Fruit fly (Drosophila melanogaster) S2 (cell line): ENCODE data around the gene CG6696.

ENCODE experiments used
- CG8478 ChIP-seq: fragments of >200 bp; optimal IDR thresholded peaks from 2 replicates; lab custom pipeline; 2018
- CTCF ChIP-seq, 2 experiments: fragments of >200 bp; optimal IDR thresholded peaks; 2 replicates each; lab custom pipeline; 2018

CG6696 gene

DNA sequence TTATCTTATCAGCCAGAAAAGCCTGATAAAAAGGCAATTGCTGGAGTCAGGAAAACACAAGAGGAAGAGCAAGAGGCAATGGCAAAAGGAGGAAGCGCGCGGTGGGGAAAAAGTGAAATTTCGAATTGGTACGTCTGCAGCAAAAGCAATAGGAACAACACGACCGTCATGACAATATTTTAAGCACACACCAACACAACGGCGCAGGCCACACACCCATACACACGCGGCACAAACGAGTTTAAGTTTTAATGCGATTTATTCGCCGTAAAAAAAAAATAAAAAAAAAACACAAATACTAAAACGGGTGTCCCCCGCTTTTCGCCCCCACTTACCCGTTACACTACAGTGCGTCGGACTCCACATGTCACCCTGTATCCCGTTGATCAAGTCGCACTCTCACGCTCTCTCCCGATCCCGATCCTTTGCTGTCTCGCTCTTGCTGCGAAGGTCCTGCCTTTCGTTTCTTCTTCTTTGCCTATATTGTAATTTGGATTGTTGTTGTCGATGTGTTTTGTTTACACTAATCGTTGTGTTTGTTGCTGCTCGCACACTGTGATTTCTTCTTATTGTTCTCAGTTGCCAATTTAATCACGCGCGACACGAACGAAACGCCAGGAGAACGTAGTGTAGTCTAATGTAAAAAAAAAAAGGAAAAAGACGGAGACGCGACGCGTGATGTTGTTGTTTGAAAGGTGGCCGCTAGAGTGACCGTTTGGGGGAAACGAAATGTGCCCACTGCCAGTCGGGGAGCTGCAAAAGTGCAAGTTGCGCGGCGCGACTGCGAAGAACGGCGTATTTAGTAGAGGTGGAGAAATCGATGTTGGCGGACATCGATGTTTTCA is 14.9 kb downstream of the CG6696 start, which contains the start of gene Rip11:
Rip11 (minus strand) TSS at position 794 of the 845 bp plus-strand sequence.
- TF ChIP-seq CG8478 (lab: Kevin White, UChicago) (no peak), CTCF (optimal IDR thresholded peaks at IDR 0.05; lab: Kevin White, UChicago) (peak in 1 of 2 experiments; percentile 4)

DNA sequence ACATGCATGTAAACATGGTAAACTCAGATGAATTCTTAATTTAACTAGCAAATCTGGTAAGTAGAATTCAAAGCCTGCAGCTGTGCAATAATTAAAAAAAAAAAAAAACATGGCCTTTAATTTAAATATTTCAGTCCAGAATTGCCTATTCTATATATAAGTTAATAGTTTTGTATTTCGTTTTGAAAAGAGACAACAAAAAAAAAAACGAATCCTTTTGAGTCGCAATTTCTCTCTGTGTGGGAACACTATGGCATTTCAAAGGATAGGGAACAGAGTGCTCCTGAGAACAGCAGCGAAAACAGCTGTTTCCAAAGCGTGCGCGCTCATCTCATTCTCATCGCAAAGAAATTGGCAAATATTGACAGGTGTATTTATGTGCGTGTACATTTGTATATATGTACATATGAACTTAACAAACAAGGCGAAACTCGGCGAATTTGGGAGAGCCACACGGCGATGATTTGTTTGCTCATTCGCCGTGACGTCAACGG is 16.2 kb downstream of the CG6696 start:
- TF ChIP-seq CG8478 (lab: Kevin White, UChicago) (no peak), CTCF (optimal IDR thresholded peaks at IDR 0.05; lab: Kevin White, UChicago) (no peak)

DNA sequence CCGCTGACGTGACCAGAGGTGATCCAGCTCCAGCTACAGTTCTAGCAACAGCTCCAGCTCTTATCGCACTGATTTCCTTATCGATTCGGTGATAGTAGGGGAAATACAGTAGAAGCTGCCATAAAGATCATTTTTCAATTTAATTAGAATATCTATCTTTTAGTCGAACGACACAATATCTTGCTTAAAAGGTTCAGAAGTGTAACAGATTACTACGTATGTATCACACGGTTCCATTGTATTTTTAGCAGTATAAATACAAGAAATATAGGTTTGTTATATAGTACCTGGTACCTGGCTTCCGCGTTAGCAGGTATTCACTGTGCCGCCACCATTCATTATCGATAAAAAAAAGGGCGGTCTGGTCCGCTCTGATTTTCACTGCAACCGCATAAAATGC is 17.1 kb downstream of the CG6696 start:
- no peak for TF ChIP-seq CG8478 (lab: Kevin White, UChicago)
- TF ChIP-seq CTCF (optimal IDR thresholded peaks at IDR 0.05; lab: Kevin White, UChicago) = no peak

DNA sequence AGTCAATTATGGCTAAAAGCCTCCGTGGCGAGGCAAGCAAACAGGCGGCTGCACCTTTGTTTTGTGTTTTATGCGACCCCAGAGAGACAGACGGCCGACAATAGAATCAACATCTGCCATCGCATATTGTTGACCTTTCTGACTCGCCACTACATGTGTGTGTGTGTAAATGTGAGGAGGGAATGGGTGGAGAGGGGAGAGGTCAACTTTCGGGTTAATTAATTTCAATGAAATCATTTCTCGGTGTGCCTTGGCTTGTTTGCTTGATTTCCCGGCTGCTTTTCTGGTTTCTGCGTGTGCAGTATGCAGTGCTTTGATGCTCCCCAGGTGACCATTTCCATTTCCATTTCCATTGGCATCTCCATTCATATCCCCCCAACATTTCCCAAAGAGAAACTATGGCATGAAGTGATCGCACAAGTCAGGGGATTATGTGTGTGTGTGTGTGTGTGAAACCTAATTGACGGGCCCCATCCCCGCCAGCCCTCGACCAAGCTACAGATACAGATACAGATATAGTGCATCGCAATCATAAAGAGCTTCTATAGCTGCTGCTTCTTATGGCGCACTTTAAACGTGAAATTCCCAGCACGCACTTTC is 18.8 kb downstream of the CG6696 start:
- TF ChIP-seq CTCF (optimal IDR thresholded peaks at IDR 0.05; lab: Kevin White, UChicago) (no peak), CG8478 (lab: Kevin White, UChicago) (no peak)

DNA sequence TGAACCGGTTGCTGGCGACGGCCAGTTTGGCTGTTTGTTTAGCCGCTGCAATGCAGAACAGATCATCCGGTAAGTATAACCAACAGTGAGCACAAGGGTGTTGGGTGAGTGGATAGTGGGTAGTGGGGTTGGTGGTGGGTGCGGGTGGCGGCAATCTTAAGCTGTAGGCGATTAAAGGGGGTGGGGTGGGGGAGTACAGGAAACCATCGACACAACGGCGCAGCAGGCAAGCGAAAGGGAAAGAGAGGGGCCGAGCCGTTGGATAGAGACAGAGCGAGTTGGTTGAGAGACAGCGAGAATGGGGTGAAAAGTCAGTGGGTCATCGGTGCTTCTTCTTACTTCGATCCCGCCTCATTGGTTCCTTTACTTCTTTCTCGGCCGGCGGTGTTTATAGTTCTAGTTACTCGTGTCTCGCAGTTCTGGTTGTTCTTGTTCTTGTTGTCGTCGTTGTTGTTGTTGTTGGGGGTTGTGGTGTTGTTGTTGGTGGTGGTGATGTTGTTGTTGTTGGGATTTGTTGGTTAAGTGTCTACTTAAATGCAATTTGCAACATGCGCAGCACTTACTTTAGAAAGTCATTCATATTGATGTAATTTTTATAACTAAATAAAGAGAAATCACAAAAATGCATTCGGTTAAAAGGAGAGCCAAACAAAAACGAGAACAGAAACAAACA is 25.5 kb downstream of the CG6696 start:
- TF ChIP-seq CG8478 (lab: Kevin White, UChicago) (no peak), CTCF (optimal IDR thresholded peaks at IDR 0.05; lab: Kevin White, UChicago) (no peak)

DNA sequence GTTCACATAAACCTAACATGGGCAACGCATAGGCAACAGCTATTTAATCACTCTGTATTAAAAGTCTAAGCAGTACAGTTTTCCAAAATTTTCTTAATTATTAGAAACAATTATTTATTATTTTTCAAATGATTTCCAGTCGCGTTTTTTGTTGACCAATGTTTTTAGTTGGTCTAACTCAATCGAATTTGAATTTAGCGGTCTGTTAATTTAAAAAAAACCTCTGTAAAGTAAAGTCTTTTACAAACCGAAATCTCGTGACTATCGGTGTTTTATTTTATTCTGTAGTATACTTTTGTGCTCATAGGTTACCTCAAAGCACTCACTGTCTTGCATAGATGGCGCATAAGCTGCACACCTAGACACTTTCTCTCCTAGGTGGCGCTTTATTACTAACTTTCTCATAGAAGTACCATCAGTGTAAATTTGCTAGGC is 26.8 kb downstream of the CG6696 start:
- TF ChIP-seq CG8478 (lab: Kevin White, UChicago) (no peak), CTCF (optimal IDR thresholded peaks at IDR 0.05; lab: Kevin White, UChicago) (peak; percentile 94 to 97)

DNA sequence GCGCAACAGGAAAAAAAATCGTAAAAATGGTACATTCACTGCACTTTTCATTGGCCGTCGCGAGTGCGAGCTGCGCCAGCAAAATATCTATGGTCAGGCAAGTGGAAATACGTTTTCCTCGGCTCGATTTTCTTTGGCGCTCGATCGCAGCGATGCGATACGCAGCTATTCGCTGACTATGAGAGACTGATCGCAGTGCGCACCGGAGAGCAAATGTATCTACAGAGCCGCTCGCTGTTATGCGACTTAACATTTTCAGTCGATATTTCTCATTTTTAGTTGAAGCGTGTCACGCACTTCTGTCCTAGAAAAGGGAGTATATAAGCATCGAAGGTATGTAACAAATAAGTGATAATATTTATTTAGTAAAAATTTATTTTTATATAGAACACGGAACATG is 27.2 kb downstream of the CG6696 start, which contains the start of gene wgn:
wgn (minus strand) TSS at position 193 of the 400 bp plus-strand sequence.
- no peak for TF ChIP-seq CG8478 (lab: Kevin White, UChicago)
- TF ChIP-seq CTCF (optimal IDR thresholded peaks at IDR 0.05; lab: Kevin White, UChicago) = no peak

DNA sequence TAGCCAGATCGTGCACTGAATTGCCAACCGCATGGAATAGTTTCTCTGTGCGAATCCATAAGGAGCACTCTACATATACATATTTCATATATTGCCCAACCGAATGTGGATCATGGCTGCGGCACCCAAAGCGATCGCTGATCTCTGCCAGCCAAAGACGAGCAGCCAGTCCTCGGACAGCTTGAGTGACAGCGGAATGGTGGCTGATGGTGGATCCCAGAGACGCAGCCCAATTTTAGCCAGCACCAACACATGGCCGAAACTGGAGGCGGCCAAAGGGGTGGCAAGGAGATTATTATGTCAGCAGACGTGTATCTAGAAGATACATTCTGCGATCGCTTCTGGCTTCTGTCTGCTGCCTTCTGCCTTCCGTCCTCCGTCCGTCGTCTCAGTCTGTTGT is 31.0 kb downstream of the CG6696 start:
- TF ChIP-seq CG8478 (lab: Kevin White, UChicago) (no peak), CTCF (optimal IDR thresholded peaks at IDR 0.05; lab: Kevin White, UChicago) (no peak)

DNA sequence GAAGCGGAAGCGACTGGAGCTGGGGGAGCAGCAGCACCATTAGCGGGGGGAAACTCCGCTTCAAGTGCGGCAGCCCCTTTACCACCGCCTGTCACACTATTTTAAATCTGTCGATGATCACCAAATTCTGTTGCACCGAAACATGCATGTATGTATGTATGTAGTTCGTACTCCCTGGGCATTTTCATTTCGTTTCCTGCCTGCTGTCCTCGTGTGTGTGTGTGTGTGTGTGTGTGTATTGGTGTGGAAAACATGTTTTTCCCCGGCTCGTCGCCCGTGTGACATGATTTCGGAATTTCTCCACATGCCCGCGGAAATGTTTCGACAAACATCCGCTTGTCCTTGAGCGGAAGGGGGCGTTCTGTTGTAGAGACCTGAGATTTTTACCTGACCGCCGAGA is 35.0 kb downstream of the CG6696 start:
- TF ChIP-seq CG8478 (lab: Kevin White, UChicago) (no peak), CTCF (optimal IDR thresholded peaks at IDR 0.05; lab: Kevin White, UChicago) (no peak)

DNA sequence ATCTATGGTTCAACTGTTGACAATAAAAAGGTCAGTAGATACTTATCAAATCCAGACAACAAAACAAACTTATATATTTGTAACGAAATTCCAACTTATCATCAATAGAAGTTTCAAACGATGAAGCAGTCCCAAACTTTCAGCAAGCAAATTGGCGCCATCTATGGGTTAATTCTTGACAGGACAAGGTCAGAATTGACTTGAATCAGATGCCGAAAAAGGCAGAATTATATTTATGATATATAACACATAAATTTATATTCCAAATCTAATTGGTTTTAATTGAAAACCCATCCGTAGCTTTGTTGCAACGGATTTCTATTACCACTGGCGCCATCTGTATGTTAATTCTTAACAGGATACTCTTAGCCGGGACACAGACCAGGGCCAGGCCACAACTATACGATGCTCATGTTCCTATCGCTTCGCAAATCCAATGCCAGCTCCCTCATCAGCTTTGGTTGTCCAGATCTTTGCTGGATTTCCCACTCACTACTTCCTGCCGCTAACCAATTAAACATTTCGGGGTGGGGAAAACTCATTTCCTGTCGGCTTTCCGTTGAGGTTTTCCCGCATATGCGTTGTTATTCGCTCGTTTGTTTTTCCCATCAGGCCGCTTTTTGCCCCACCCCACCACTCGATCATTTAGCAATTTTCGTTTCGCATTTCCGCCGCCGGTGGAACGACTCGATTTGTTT is 40.2 kb downstream of the CG6696 start:
- no peak for TF ChIP-seq CG8478 (lab: Kevin White, UChicago)
- TF ChIP-seq CTCF (optimal IDR thresholded peaks at IDR 0.05; lab: Kevin White, UChicago) = peak; percentile 88 to 89

DNA sequence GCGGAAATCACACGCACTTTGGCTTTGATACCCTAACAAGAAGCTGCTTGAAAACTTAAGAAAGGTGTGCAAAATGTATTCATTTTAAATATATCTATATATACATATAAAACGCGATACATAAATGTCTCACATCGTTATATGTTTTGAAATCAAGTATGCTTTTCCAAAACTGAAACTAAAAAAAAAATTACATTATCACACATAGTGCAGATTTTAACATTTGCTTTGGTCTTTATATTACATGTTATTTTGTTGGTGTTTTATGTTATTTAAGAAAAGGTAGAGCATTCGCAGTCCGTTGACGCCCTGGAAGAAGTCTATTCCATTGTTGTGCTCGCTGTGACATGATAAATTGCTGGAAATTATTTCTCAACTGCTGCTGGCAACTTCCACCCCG is 43.8 kb downstream of the CG6696 start:
- TF ChIP-seq CTCF (optimal IDR thresholded peaks at IDR 0.05; lab: Kevin White, UChicago) (no peak), CG8478 (lab: Kevin White, UChicago) (no peak)

DNA sequence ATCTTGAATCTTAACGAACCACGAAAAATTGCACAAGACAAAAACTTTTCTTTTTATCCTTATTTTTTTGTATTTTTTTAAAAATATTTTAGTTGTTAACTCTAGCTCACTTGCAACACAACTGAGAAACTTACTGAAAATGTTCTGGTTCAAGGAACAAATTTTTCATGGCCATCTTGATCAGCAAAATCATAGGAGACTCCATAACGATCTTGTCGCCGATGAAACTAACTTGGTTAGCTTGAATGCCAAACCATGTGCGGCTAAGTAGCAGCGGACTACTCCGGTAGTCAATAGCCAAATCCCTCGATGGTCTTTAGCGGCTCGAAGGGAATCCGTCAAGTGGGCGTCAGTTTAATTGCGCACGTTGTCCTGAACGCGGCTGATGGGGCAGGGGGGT is 44.5 kb downstream of the CG6696 start, which contains the start of gene CG15040:
CG15040 (minus strand) TSS at position 101 of the 400 bp plus-strand sequence.
- TF ChIP-seq CTCF (optimal IDR thresholded peaks at IDR 0.05; lab: Kevin White, UChicago) (no peak), CG8478 (lab: Kevin White, UChicago) (no peak)

DNA sequence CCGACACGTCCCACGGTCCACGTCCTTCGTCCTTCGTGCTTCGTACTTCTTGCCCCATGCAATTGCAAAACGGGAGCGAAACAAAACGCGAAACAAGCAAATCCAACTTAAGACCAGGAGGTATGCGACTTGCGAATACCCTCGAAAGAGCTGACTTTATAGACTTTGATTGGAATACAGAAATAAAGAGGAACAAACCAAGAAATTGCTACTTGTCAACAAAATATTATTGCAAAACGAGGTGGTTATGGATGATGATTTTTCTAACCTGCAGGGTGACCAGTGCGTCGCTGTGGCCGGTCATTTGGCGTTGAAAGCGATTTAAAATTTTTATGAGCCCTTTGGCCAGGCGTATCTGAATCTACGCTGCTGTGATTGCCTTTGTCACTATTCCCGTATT is 48.5 kb downstream of the CG6696 start:
- no peak for TF ChIP-seq CTCF (optimal IDR thresholded peaks at IDR 0.05; lab: Kevin White, UChicago)
- no peak for TF ChIP-seq CG8478 (lab: Kevin White, UChicago)
